Worm (Caenorhabditis elegans): Measurements from ENCODE around the gene Y66A7A.4.

ce11 chrIII:11573921-11574320 is 38.5 kb upstream of the Y66A7A.4 start, which contains the start of gene Y66D12A.8:
- TF ChIP-seq fkh-10 (GFP tag; optimal IDR thresholded peaks at IDR 0.05) (no peak), ceh-34 (tag; optimal IDR thresholded peaks at IDR 0.05) (no peak), pqm-1 (tag; optimal IDR thresholded peaks at IDR 0.05) (no peak), pha-2 (tag; optimal IDR thresholded peaks at IDR 0.05) (no peak), elt-2 (tag; optimal IDR thresholded peaks at IDR 0.05) (no peak), hlh-30 (tag; optimal IDR thresholded peaks at IDR 0.05; ENCODE audit: insufficient read depth) (no peak), pha-4 (tag; optimal IDR thresholded peaks at IDR 0.05) (no peak), C08G9.2 (tag; optimal IDR thresholded peaks at IDR 0.05) (no peak)

All from whole organism, late embryonic.